Worm (Caenorhabditis elegans) whole organism, late embryonic: ENCODE data around the gene T01G5.7.
A peak's percentile ranks its signal among the peaks of the same experiment; 100 is the strongest.

Source experiments
- C08G9.2 ChIP-seq: sonication (generic microtip); optimal IDR thresholded peaks from 2 replicates; lab custom pipeline; 2016; ENCODE audit warnings: mild to moderate bottlenecking, missing genetic modification characterization, moderate library complexity, missing compliant biosample characterization
- C38D4.7 ChIP-seq: fragments of 200-800 bp; sonication (Bioruptor generic); optimal IDR thresholded peaks from 2 replicates; lab custom pipeline; 2018; ENCODE audit warnings: mild to moderate bottlenecking, missing genetic modification characterization, moderate library complexity, missing compliant biosample characterization
- K02D7.2 ChIP-seq: sonication (generic microtip); optimal IDR thresholded peaks from 2 replicates; lab custom pipeline; 2017; ENCODE audit warnings: mild to moderate bottlenecking, missing genetic modification characterization, missing compliant biosample characterization
- T23F11.4 ChIP-seq: fragments of 200-800 bp; sonication (Bioruptor generic); optimal IDR thresholded peaks from 2 replicates; lab custom pipeline; 2018; ENCODE audit warnings: mild to moderate bottlenecking, missing genetic modification characterization, missing compliant biosample characterization
- Y22D7AL.16 ChIP-seq: sonication (generic microtip); optimal IDR thresholded peaks from 2 replicates; lab custom pipeline; 2016; ENCODE audit warnings: missing genetic modification characterization, missing compliant biosample characterization
- ahr-1 ChIP-seq: sonication (generic microtip); optimal IDR thresholded peaks from 2 replicates; lab custom pipeline; 2016; ENCODE audit warnings: missing genetic modification characterization, missing compliant biosample characterization
- ama-1 ChIP-seq: fragments of 150-350 bp; optimal IDR thresholded peaks from 2 replicates; lab custom pipeline; 2014
- ceh-14 ChIP-seq: sonication (generic microtip); optimal IDR thresholded peaks from 2 replicates; lab custom pipeline; 2016; ENCODE audit warnings: missing genotype, missing genetic modification characterization, missing compliant biosample characterization
- ceh-18 ChIP-seq: sonication (generic microtip); optimal IDR thresholded peaks from 2 replicates; lab custom pipeline; 2016; ENCODE audit warnings: missing genetic modification characterization, missing compliant biosample characterization
- ceh-2 ChIP-seq: sonication (generic microtip); optimal IDR thresholded peaks from 2 replicates; lab custom pipeline; 2016; ENCODE audit warnings: missing genotype, missing genetic modification characterization, missing compliant biosample characterization
- ceh-34 ChIP-seq: sonication (generic microtip); optimal IDR thresholded peaks from 2 replicates; lab custom pipeline; 2016; ENCODE audit warnings: mild to moderate bottlenecking, missing genetic modification characterization, missing compliant biosample characterization
- ceh-45 ChIP-seq: fragments of 200-800 bp; sonication (Bioruptor generic); IDR thresholded peaks from 2 replicates; pipeline ENCODE4 v1.3.6; 2022; ENCODE audit warnings: missing genetic modification reagents, missing genetic modification characterization, missing compliant biosample characterization
- ceh-6 ChIP-seq: fragments of 200-800 bp; sonication (Bioruptor generic); optimal IDR thresholded peaks from 2 replicates; lab custom pipeline; 2018; ENCODE audit warnings: mild to moderate bottlenecking, missing genetic modification characterization, missing compliant biosample characterization
- ceh-9 ChIP-seq: sonication (generic microtip); optimal IDR thresholded peaks from 2 replicates; lab custom pipeline; 2016; ENCODE audit warnings: mild to moderate bottlenecking, missing genetic modification characterization, inconsistent platforms, missing compliant biosample characterization
- che-1 ChIP-seq: sonication (generic microtip); optimal IDR thresholded peaks from 2 replicates; lab custom pipeline; 2016; ENCODE audit warnings: mild to moderate bottlenecking, missing genetic modification characterization, missing compliant biosample characterization
- elt-2 ChIP-seq: sonication (generic microtip); optimal IDR thresholded peaks from 2 replicates; lab custom pipeline; 2016; ENCODE audit warnings: missing genetic modification reagents, missing genetic modification characterization, missing compliant biosample characterization
- ets-4 ChIP-seq: sonication (generic microtip); optimal IDR thresholded peaks from 2 replicates; lab custom pipeline; 2016; ENCODE audit warnings: missing genetic modification characterization, missing compliant biosample characterization
- eyg-1 ChIP-seq: sonication (generic microtip); optimal IDR thresholded peaks from 2 replicates; lab custom pipeline; 2016; ENCODE audit warnings: missing genotype, missing genetic modification characterization, missing compliant biosample characterization
- fax-1 ChIP-seq: sonication (generic microtip); optimal IDR thresholded peaks from 2 replicates; lab custom pipeline; 2016; ENCODE audit warnings: missing genotype, missing genetic modification characterization, missing compliant biosample characterization
- hlh-30 ChIP-seq: sonication (generic microtip); optimal IDR thresholded peaks from 2 replicates; lab custom pipeline; 2017; ENCODE audit warnings: antibody characterized with exemption, missing genetic modification characterization, missing compliant biosample characterization; ENCODE audit not compliant: insufficient read depth
- hlh-6 ChIP-seq: sonication (generic microtip); optimal IDR thresholded peaks from 2 replicates; lab custom pipeline; 2016; ENCODE audit warnings: missing genotype, missing genetic modification characterization, missing compliant biosample characterization
- hlh-8 ChIP-seq: sonication (generic microtip); optimal IDR thresholded peaks from 2 replicates; lab custom pipeline; 2016; ENCODE audit warnings: missing genotype, missing genetic modification characterization, missing compliant biosample characterization
- lim-6 ChIP-seq: sonication (generic microtip); optimal IDR thresholded peaks from 2 replicates; lab custom pipeline; 2016; ENCODE audit warnings: missing genetic modification characterization, missing compliant biosample characterization
- madf-2 ChIP-seq: sonication (generic microtip); optimal IDR thresholded peaks from 2 replicates; lab custom pipeline; 2017; ENCODE audit warnings: missing genetic modification characterization, missing compliant biosample characterization
- mec-3 ChIP-seq: sonication (generic microtip); optimal IDR thresholded peaks from 2 replicates; lab custom pipeline; 2016; ENCODE audit warnings: borderline replicate concordance, missing genetic modification characterization, missing compliant biosample characterization
- nfya-1 ChIP-seq: sonication (generic microtip); optimal IDR thresholded peaks from 2 replicates; lab custom pipeline; 2017; ENCODE audit warnings: missing genetic modification characterization, mild to moderate bottlenecking, missing compliant biosample characterization, antibody characterized with exemption, moderate library complexity
- nhr-11 ChIP-seq: fragments of 150-350 bp; optimal IDR thresholded peaks from 2 replicates; lab custom pipeline; 2014; ENCODE audit warnings: missing biosample characterization, missing genetic modification characterization
- nhr-232 ChIP-seq: sonication (generic microtip); optimal IDR thresholded peaks from 2 replicates; lab custom pipeline; 2016; ENCODE audit warnings: missing genetic modification characterization, missing compliant biosample characterization
- odd-2 ChIP-seq: sonication (generic microtip); optimal IDR thresholded peaks from 2 replicates; lab custom pipeline; 2017; ENCODE audit warnings: antibody characterized with exemption, mild to moderate bottlenecking, missing genetic modification characterization, missing compliant biosample characterization
- pha-2 ChIP-seq: sonication (generic microtip); optimal IDR thresholded peaks from 2 replicates; lab custom pipeline; 2017; ENCODE audit warnings: mild to moderate bottlenecking, missing genetic modification characterization, missing compliant biosample characterization
- pha-4 ChIP-seq: fragments of 150-350 bp; optimal IDR thresholded peaks from 2 replicates; lab custom pipeline; 2018; ENCODE audit warnings: missing biosample characterization, missing genetic modification reagents, missing genetic modification characterization
- pros-1 ChIP-seq: fragments of 150-350 bp; optimal IDR thresholded peaks from 2 replicates; lab custom pipeline; 2014; ENCODE audit warnings: missing biosample characterization, missing genetic modification reagents, missing genetic modification characterization
- ref-2 ChIP-seq: sonication (generic microtip); optimal IDR thresholded peaks from 2 replicates; lab custom pipeline; 2016; ENCODE audit warnings: missing genetic modification characterization, missing compliant biosample characterization
- rnt-1 ChIP-seq: sonication (generic microtip); optimal IDR thresholded peaks from 2 replicates; lab custom pipeline; 2016; ENCODE audit warnings: missing genetic modification characterization, missing compliant biosample characterization
- sdc-2 ChIP-seq: sonication (generic microtip); optimal IDR thresholded peaks from 2 replicates; lab custom pipeline; 2016; ENCODE audit warnings: missing genotype, missing genetic modification characterization, missing compliant biosample characterization
- syd-9 ChIP-seq: sonication (generic microtip); optimal IDR thresholded peaks from 2 replicates; lab custom pipeline; 2016; ENCODE audit warnings: mild to moderate bottlenecking, missing genetic modification characterization, moderate library complexity, missing compliant biosample characterization
- tbx-2 ChIP-seq: sonication (generic microtip); optimal IDR thresholded peaks from 2 replicates; lab custom pipeline; 2016; ENCODE audit warnings: missing genetic modification characterization, missing compliant biosample characterization
- ttx-3 ChIP-seq: sonication (generic microtip); optimal IDR thresholded peaks from 2 replicates; lab custom pipeline; 2016; ENCODE audit warnings: missing genetic modification reagents, missing genetic modification characterization, missing compliant biosample characterization
- unc-3 ChIP-seq, 2 experiments: fragments of 200-800 bp in 1 of 2; sonication (Bioruptor generic) in 1 of 2; sonication (generic microtip) in 1 of 2; conservative IDR thresholded peaks in 1 of 2; optimal IDR thresholded peaks in 1 of 2; 2 replicates each; pipeline versions ENCODE4 v1.3.6 to Lab custom; 2016 to 2022; ENCODE audit warnings: missing compliant biosample characterization in 2 of 2, missing genetic modification characterization in 2 of 2, missing genetic modification reagents in 1 of 2
- unc-42 ChIP-seq: sonication (generic microtip); optimal IDR thresholded peaks from 2 replicates; lab custom pipeline; 2016; ENCODE audit warnings: missing genotype, missing genetic modification characterization, missing compliant biosample characterization
- unc-55 ChIP-seq: sonication (generic microtip); optimal IDR thresholded peaks from 2 replicates; lab custom pipeline; 2017; ENCODE audit warnings: missing biosample characterization, missing genetic modification reagents, missing genetic modification characterization
- unc-86 ChIP-seq: sonication (generic microtip); optimal IDR thresholded peaks from 2 replicates; lab custom pipeline; 2016; ENCODE audit warnings: missing genetic modification characterization, missing compliant biosample characterization
- zip-5 ChIP-seq: sonication (generic microtip); optimal IDR thresholded peaks from 2 replicates; lab custom pipeline; 2016; ENCODE audit warnings: missing genetic modification characterization, missing compliant biosample characterization
- ztf-16 ChIP-seq: sonication (generic microtip); optimal IDR thresholded peaks from 2 replicates; lab custom pipeline; 2017; ENCODE audit warnings: missing genetic modification characterization, missing compliant biosample characterization

T01G5.7 gene

ce11 chrV:15067165-15067564 is 44.6 kb upstream of the T01G5.7 start, which contains the start of gene C25D7.10:
Gene C25D7.10, plus strand, starts transcription at chrV:15067465.
- no peak for TF ChIP-seq lim-6
- TF ChIP-seq pha-4 (tag; lab: Kevin White, UChicago): no peak
- TF ChIP-seq nhr-232 (tag; lab: Kevin White, UChicago): no peak
- no peak for TF ChIP-seq nhr-11 (tag; lab: Kevin White, UChicago)
- TF ChIP-seq, all 69 proteins: peak for 0

- TF ChIP-seq rnt-1 (no peak), ceh-18 (no peak), ttx-3 (tag; lab: Kevin White, UChicago) (no peak), ceh-6 (GFP tag; lab: Kevin White, UChicago) (no peak)
Measured at ce11 chrV:15068378-15068777, 43.4 kb upstream of the T01G5.7 start, which contains the start of gene dnj-3. Gene dnj-3, plus strand, starts transcription at chrV:15068678.

- TF ChIP-seq unc-42 (tag; lab: Kevin White, UChicago): peak; percentile 73
- TF ChIP-seq pha-4 (tag; lab: Kevin White, UChicago): no peak
- no peak for TF ChIP-seq K02D7.2 (tag; lab: Kevin White, UChicago)
Measured at ce11 chrV:15069435-15069985, 42.2 kb upstream of the T01G5.7 start.

ce11 chrV:15071015-15071810 is 40.5 kb upstream of the T01G5.7 start, which contains the start of gene unc-76:
Gene unc-76, plus strand, starts transcription at chrV:15071760.
- peak; percentile 32 for TF ChIP-seq fax-1 (tag; lab: Kevin White, UChicago)
- TF ChIP-seq ztf-16 (tag; lab: Kevin White, UChicago): no peak
- TF ChIP-seq rnt-1: peak; percentile 89
- TF ChIP-seq madf-2 (tag; lab: Kevin White, UChicago): no peak
- no peak for TF ChIP-seq C38D4.7 (GFP tag; lab: Kevin White, UChicago)
- no peak for TF ChIP-seq che-1 (tag; lab: Kevin White, UChicago)
- TF ChIP-seq unc-55: peak; percentile 89
- no peak for TF ChIP-seq ama-1 (lab: Kevin White, UChicago)
- TF ChIP-seq ceh-6 (GFP tag; lab: Kevin White, UChicago): no peak
- TF ChIP-seq C08G9.2 (tag; lab: Kevin White, UChicago): peak; percentile 49
- no peak for TF ChIP-seq ttx-3 (tag; lab: Kevin White, UChicago)
- no peak for TF ChIP-seq T23F11.4 (GFP tag; lab: Kevin White, UChicago)
- TF ChIP-seq elt-2 (tag; lab: Kevin White, UChicago): no peak
- no peak for TF ChIP-seq unc-3 (GFP tag; conservative IDR thresholded peaks at IDR 0.05; lab: Robert Waterston, UW)
- TF ChIP-seq unc-3 (tag; optimal IDR thresholded peaks at IDR 0.05; lab: Kevin White, UChicago): peak; percentile 57
- no peak for TF ChIP-seq sdc-2 (tag; lab: Kevin White, UChicago)
- no peak for TF ChIP-seq hlh-6 (tag; lab: Kevin White, UChicago)
- TF ChIP-seq pha-2 (tag; lab: Kevin White, UChicago): no peak
- TF ChIP-seq nfya-1 (tag; lab: Kevin White, UChicago): peak; percentile 89
- TF ChIP-seq ceh-9 (tag; lab: Kevin White, UChicago): no peak
- no peak for TF ChIP-seq Y22D7AL.16
- no peak for TF ChIP-seq ets-4
- TF ChIP-seq ceh-2: peak; percentile 60
- no peak for TF ChIP-seq eyg-1 (tag; lab: Kevin White, UChicago)
- peak; percentile 18 for TF ChIP-seq unc-86 (tag; lab: Kevin White, UChicago)
- TF ChIP-seq hlh-8: peak; percentile 67
- TF ChIP-seq pros-1 (tag; lab: Kevin White, UChicago): peak; percentile 73
- no peak for TF ChIP-seq ceh-45 (GFP tag; lab: Robert Waterston, UW)
- peak; percentile 84 for TF ChIP-seq tbx-2 (tag; lab: Kevin White, UChicago)
- TF ChIP-seq odd-2 (tag; lab: Kevin White, UChicago): no peak
- TF ChIP-seq ceh-14: peak; percentile 74
- peak; percentile 55 for TF ChIP-seq ref-2
- TF ChIP-seq syd-9: peak; percentile 24
- TF ChIP-seq zip-5 (tag; lab: Kevin White, UChicago): no peak
- no peak for TF ChIP-seq mec-3 (tag; lab: Kevin White, UChicago)
- peak; percentile 28 for TF ChIP-seq hlh-30 (tag; lab: Kevin White, UChicago)
- TF ChIP-seq ahr-1 (tag; lab: Kevin White, UChicago): no peak
- TF ChIP-seq ceh-34 (tag; lab: Kevin White, UChicago): peak; percentile 98
